Fruit fly (Drosophila melanogaster) whole organism, embryonic: ENCODE measurements around the gene Gmppb.

Source experiments
- Antp ChIP-seq: fragments of 200-800 bp; sonication (Bioruptor generic); optimal IDR thresholded peaks from 3 replicates; lab custom pipeline; 2016; ENCODE audit warnings: missing biosample characterization, missing genetic modification characterization
- Bgb ChIP-seq: fragments of 200-800 bp; sonication (Bioruptor generic); IDR thresholded peaks from 2 replicates; pipeline ENCODE4 v1.3.6; 2022; ENCODE audit warnings: missing biosample characterization, missing genetic modification characterization; ENCODE audit not compliant: partially characterized antibody
- CG10462 ChIP-seq: fragments of 200-800 bp; sonication (Bioruptor generic); optimal IDR thresholded peaks from 2 replicates; lab custom pipeline; 2016; ENCODE audit warnings: missing biosample characterization, missing genetic modification characterization
- CG11695 ChIP-seq: fragments of 200-800 bp; sonication (Bioruptor generic); IDR thresholded peaks from 3 replicates; pipeline ENCODE4 v1.3.6; 2022; ENCODE audit warnings: missing biosample characterization, missing genetic modification characterization
- CG12219 ChIP-seq: fragments of 200-800 bp; sonication (Bioruptor generic); optimal IDR thresholded peaks from 3 replicates; lab custom pipeline; 2018; ENCODE audit warnings: missing biosample characterization, mild to moderate bottlenecking, missing genetic modification characterization
- CG12391 ChIP-seq: fragments of 200-800 bp; sonication (Bioruptor generic); optimal IDR thresholded peaks from 3 replicates; lab custom pipeline; 2018; ENCODE audit warnings: missing biosample characterization, mild to moderate bottlenecking, missing genetic modification characterization, moderate library complexity
- CG14050 ChIP-seq: fragments of 200-800 bp; sonication (Bioruptor generic); IDR thresholded peaks from 3 replicates; pipeline ENCODE4 v1.3.6; 2022; ENCODE audit warnings: missing biosample characterization, missing genetic modification characterization
- CG15514 ChIP-seq: fragments of 200-800 bp; sonication (Bioruptor generic); optimal IDR thresholded peaks from 3 replicates; lab custom pipeline; 2017; ENCODE audit warnings: missing biosample characterization, missing genetic modification characterization, mild to moderate bottlenecking, moderate library complexity, missing genetic modification reagents
- CG17328 ChIP-seq: fragments of 200-800 bp; sonication (Bioruptor generic); IDR thresholded peaks from 2 replicates; pipeline ENCODE4 v1.3.6; 2022; ENCODE audit warnings: missing biosample characterization, missing genetic modification characterization
- CG17361 ChIP-seq: fragments of 200-800 bp; sonication (Bioruptor generic); IDR thresholded peaks from 3 replicates; pipeline ENCODE4 v1.3.6; 2022; ENCODE audit warnings: missing biosample characterization, missing genetic modification characterization
- CG18599 ChIP-seq: fragments of 200-800 bp; sonication (Bioruptor generic); optimal IDR thresholded peaks from 3 replicates; lab custom pipeline; 2017; ENCODE audit warnings: missing biosample characterization, missing genetic modification characterization, mild to moderate bottlenecking, moderate library complexity, missing genetic modification reagents
- CG2202 ChIP-seq: fragments of 200-800 bp; sonication (Bioruptor generic); optimal IDR thresholded peaks from 2 replicates; lab custom pipeline; 2018; ENCODE audit warnings: missing biosample characterization, mild to moderate bottlenecking, missing genetic modification characterization
- CG2712 ChIP-seq: fragments of 200-800 bp; optimal IDR thresholded peaks from 3 replicates; lab custom pipeline; 2019; ENCODE audit warnings: missing biosample characterization, mild to moderate bottlenecking, missing genetic modification characterization, moderate library complexity
- CG31224 ChIP-seq: fragments of 200-800 bp; sonication (Bioruptor generic); IDR thresholded peaks from 2 replicates; pipeline ENCODE4 v1.3.6; 2022; ENCODE audit warnings: missing biosample characterization, missing genetic modification characterization
- CG33213 ChIP-seq: fragments of 200-800 bp; sonication (Bioruptor generic); optimal IDR thresholded peaks from 3 replicates; lab custom pipeline; 2016; ENCODE audit warnings: missing biosample characterization, missing genetic modification characterization
- CG3838 ChIP-seq: fragments of 200-800 bp; sonication (Bioruptor generic); optimal IDR thresholded peaks from 3 replicates; lab custom pipeline; 2016; ENCODE audit warnings: missing biosample characterization, missing genetic modification characterization
- CG4617 ChIP-seq: fragments of 200-800 bp; sonication (Bioruptor generic); optimal IDR thresholded peaks from 3 replicates; lab custom pipeline; 2016; ENCODE audit warnings: missing biosample characterization, missing genetic modification characterization, borderline replicate concordance
- CG6791 ChIP-seq: fragments of 200-800 bp; sonication (Bioruptor generic); IDR thresholded peaks from 3 replicates; pipeline ENCODE4 v1.3.6; 2022; ENCODE audit warnings: missing biosample characterization, missing genetic modification characterization; ENCODE audit not compliant: partially characterized antibody
- CG8944 ChIP-seq: fragments of 200-800 bp; sonication (Bioruptor generic); optimal IDR thresholded peaks from 3 replicates; lab custom pipeline; 2016; ENCODE audit warnings: missing biosample characterization, missing genetic modification characterization
- CG9817 ChIP-seq: fragments of 200-800 bp; sonication (Bioruptor generic); optimal IDR thresholded peaks from 2 replicates; lab custom pipeline; 2018; ENCODE audit warnings: missing biosample characterization, mild to moderate bottlenecking, missing genetic modification characterization, moderate library complexity
- Eip74EF ChIP-seq, 2 experiments: fragments of 200-800 bp in 1 of 2; fragments of >200 bp in 1 of 2; sonication (Bioruptor generic) in 1 of 2; optimal IDR thresholded peaks; 2 replicates each; lab custom pipeline; 2017 to 2019; ENCODE audit warnings: missing biosample characterization in 2 of 2, missing genetic modification characterization in 2 of 2, mild to moderate bottlenecking in 1 of 2, moderate library complexity in 1 of 2
- HLH54F ChIP-seq: fragments of 200-800 bp; sonication (Bioruptor generic); optimal IDR thresholded peaks from 3 replicates; lab custom pipeline; 2016; ENCODE audit warnings: missing biosample characterization, missing genetic modification characterization
- Hr78 ChIP-seq, 2 experiments: fragments of 200-800 bp in 1 of 2; fragments of >200 bp in 1 of 2; sonication (Bioruptor generic) in 1 of 2; optimal IDR thresholded peaks; 2 replicates each; lab custom pipeline; 2017 to 2019; ENCODE audit warnings: missing biosample characterization in 2 of 2, missing genetic modification characterization in 2 of 2, mild to moderate bottlenecking in 1 of 2, moderate library complexity in 1 of 2
- Kr ChIP-seq: fragments of 200-800 bp; sonication (Bioruptor generic); optimal IDR thresholded peaks from 2 replicates; lab custom pipeline; 2017; ENCODE audit warnings: missing biosample characterization, mild to moderate bottlenecking, missing genetic modification characterization
- NC2α ChIP-seq: fragments of 200-800 bp; sonication (Bioruptor generic); optimal IDR thresholded peaks from 2 replicates; lab custom pipeline; 2016; ENCODE audit warnings: missing biosample characterization, missing genetic modification characterization
- Opbp ChIP-seq: fragments of 200-800 bp; sonication (Bioruptor generic); IDR thresholded peaks from 3 replicates; pipeline ENCODE4 v1.3.6; 2022; ENCODE audit warnings: missing biosample characterization, missing genetic modification characterization; ENCODE audit not compliant: partially characterized antibody
- Sry-β ChIP-seq: fragments of 200-800 bp; sonication (Bioruptor generic); optimal IDR thresholded peaks from 2 replicates; lab custom pipeline; 2018; ENCODE audit warnings: missing biosample characterization, mild to moderate bottlenecking, missing genetic modification characterization, moderate library complexity
- Xrp1 ChIP-seq: fragments of 200-800 bp; sonication (Bioruptor generic); IDR thresholded peaks from 2 replicates; pipeline ENCODE4 v1.3.6; 2022; ENCODE audit warnings: missing biosample characterization, missing genetic modification characterization
- ap ChIP-seq: fragments of 200-800 bp; sonication (Bioruptor generic); IDR thresholded peaks from 2 replicates; pipeline ENCODE4 v1.3.6; 2022; ENCODE audit warnings: missing biosample characterization, missing genetic modification characterization
- bowl ChIP-seq: fragments of 200-800 bp; sonication (Bioruptor generic); IDR thresholded peaks from 2 replicates; pipeline ENCODE4 v1.3.6; 2022; ENCODE audit warnings: missing biosample characterization, missing genetic modification characterization
- chinmo ChIP-seq: fragments of 200-800 bp; sonication (Bioruptor generic); IDR thresholded peaks from 4 replicates; pipeline ENCODE4 v1.3.6; 2022; ENCODE audit warnings: missing biosample characterization, missing genetic modification characterization; ENCODE audit not compliant: partially characterized antibody
- chn ChIP-seq: fragments of 200-800 bp; sonication (Bioruptor generic); optimal IDR thresholded peaks from 2 replicates; lab custom pipeline; 2016; ENCODE audit warnings: missing biosample characterization, missing genetic modification characterization
- dimm ChIP-seq: fragments of 200-800 bp; sonication (Bioruptor generic); IDR thresholded peaks from 2 replicates; pipeline ENCODE4 v1.3.6; 2022; ENCODE audit warnings: missing biosample characterization, missing genetic modification characterization
- dmrt11E ChIP-seq: fragments of 200-800 bp; sonication (Bioruptor generic); optimal IDR thresholded peaks from 3 replicates; lab custom pipeline; 2018; ENCODE audit warnings: missing biosample characterization, mild to moderate bottlenecking, missing genetic modification characterization, moderate library complexity
- dpn ChIP-seq, 2 experiments: fragments of 200-800 bp; sonication (Bioruptor generic); optimal IDR thresholded peaks; 3 replicates each; lab custom pipeline; 2016; ENCODE audit warnings: missing biosample characterization in 2 of 2, missing genetic modification characterization in 2 of 2
- fru ChIP-seq: fragments of >200 bp; optimal IDR thresholded peaks from 2 replicates; lab custom pipeline; 2017
- hb ChIP-seq: fragments of 200-800 bp; sonication (Bioruptor generic); IDR thresholded peaks from 3 replicates; pipeline ENCODE4 v1.3.6; 2022; ENCODE audit warnings: missing biosample characterization, missing genetic modification characterization; ENCODE audit not compliant: partially characterized antibody
- mam ChIP-seq: fragments of 200-800 bp; sonication (Bioruptor generic); optimal IDR thresholded peaks from 3 replicates; lab custom pipeline; 2016; ENCODE audit warnings: missing biosample characterization, missing genetic modification characterization
- pfk ChIP-seq: fragments of 200-800 bp; sonication (Bioruptor generic); optimal IDR thresholded peaks from 2 replicates; lab custom pipeline; 2018; ENCODE audit warnings: missing biosample characterization, mild to moderate bottlenecking, missing genetic modification characterization, moderate library complexity
- pnt ChIP-seq: fragments of 200-800 bp; sonication (Bioruptor generic); optimal IDR thresholded peaks from 3 replicates; lab custom pipeline; 2016; ENCODE audit warnings: missing biosample characterization, missing genetic modification characterization
- scrt ChIP-seq: fragments of 200-800 bp; sonication (Bioruptor generic); optimal IDR thresholded peaks from 2 replicates; lab custom pipeline; 2018; ENCODE audit warnings: missing biosample characterization, mild to moderate bottlenecking, missing genetic modification characterization, moderate library complexity
- seq ChIP-seq: fragments of 200-800 bp; sonication (Bioruptor generic); IDR thresholded peaks from 2 replicates; pipeline ENCODE4 v1.3.6; 2022; ENCODE audit warnings: missing biosample characterization, missing genetic modification characterization
- vvl ChIP-seq: fragments of 200-800 bp; sonication (Bioruptor generic); IDR thresholded peaks from 2 replicates; pipeline ENCODE4 v1.3.6; 2022; ENCODE audit warnings: missing biosample characterization, missing genetic modification characterization
- zen2 ChIP-seq: fragments of 200-800 bp; sonication (Bioruptor generic); IDR thresholded peaks from 3 replicates; pipeline ENCODE4 v1.3.6; 2022; ENCODE audit warnings: missing biosample characterization, missing genetic modification characterization; ENCODE audit not compliant: partially characterized antibody

Gene Gmppb

DNA sequence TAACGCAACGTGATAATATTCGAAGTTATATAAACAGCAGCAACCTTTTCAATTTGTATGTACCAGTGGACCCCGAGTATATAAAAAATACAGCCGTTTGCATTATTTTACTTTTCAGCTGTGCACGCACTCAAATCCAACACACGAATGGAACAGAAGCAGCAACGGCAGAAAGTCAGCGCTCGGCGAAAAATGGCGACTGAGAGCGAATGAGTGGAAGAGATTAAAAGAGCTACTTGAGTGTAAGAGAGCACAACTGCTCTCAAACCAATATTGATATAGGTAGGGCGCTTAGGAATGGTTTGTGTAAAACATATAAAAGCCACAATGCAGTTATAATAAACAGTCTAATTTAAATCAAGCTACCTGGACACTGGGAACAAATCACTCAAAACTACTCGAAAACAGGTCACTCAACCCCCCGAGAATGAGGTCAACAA is 4.9 kb upstream of the Gmppb start (continued):
- TF ChIP-seq CG3838 (GFP tag; lab: Kevin White, UChicago) (no peak), CG9817 (no peak), dimm (GFP tag; lab: Robert Waterston, UW) (no peak), Hr78 (GFP tag; optimal IDR thresholded peaks at IDR 0.05; lab: Kevin White, UChicago) (no peak), CG2712 (peak; percentile 27), zen2 (GFP tag; lab: Robert Waterston, UW) (no peak), CG4617 (GFP tag; lab: Kevin White, UChicago) (no peak), ap (GFP tag; lab: Robert Waterston, UW) (no peak), dpn (GFP tag; optimal IDR thresholded peaks at IDR 0.05; lab: Kevin White, UChicago) (peak in 1 of 2 experiments; percentile 64), pfk (GFP tag; lab: Kevin White, UChicago) (peak; percentile 49), scrt (GFP tag; lab: Kevin White, UChicago) (peak; percentile 59), vvl (GFP tag; lab: Robert Waterston, UW) (peak; percentile 48), CG17328 (GFP tag; lab: Robert Waterston, UW) (peak; percentile 30; the same call in 1 of the 2 replicates), CG31224 (GFP tag; lab: Robert Waterston, UW) (no peak), CG12391 (tag; lab: Kevin White, UChicago) (peak; percentile 2), CG11695 (peak; percentile 72), Kr (GFP tag; lab: Kevin White, UChicago) (no peak), chn (GFP tag; lab: Kevin White, UChicago) (peak; percentile 47), NC2α (peak; percentile 43), CG2202 (tag; lab: Kevin White, UChicago) (peak; percentile 72), CG18599 (GFP tag; lab: Kevin White, UChicago) (peak; percentile 70), Bgb (GFP tag; lab: Robert Waterston, UW) (peak; percentile 49; the same call in 1 of the 2 replicates), CG8944 (GFP tag; lab: Kevin White, UChicago) (peak; percentile 54), fru (no peak), CG33213 (GFP tag; lab: Kevin White, UChicago) (peak; percentile 69), dmrt11E (tag; lab: Kevin White, UChicago) (peak; percentile 33), CG6791 (no peak), CG12219 (GFP tag; lab: Kevin White, UChicago) (peak; percentile 55), Opbp (GFP tag; lab: Robert Waterston, UW) (0 out of 3 replicates have a peak, but pooled peaks have one; percentile 23), HLH54F (no peak), hb (GFP tag; lab: Robert Waterston, UW) (no peak), CG17361 (0 out of 3 replicates have a peak, but pooled peaks have one; percentile 27), chinmo (peak; percentile 82; the same call in 1 of the 4 replicates), Antp (GFP tag; lab: Kevin White, UChicago) (peak; percentile 7), Eip74EF (GFP tag; optimal IDR thresholded peaks at IDR 0.05; lab: Kevin White, UChicago) (peak in 1 of 2 experiments; percentile 67), bowl (no peak), CG10462 (GFP tag; lab: Kevin White, UChicago) (peak; percentile 34), mam (GFP tag; lab: Kevin White, UChicago) (no peak), Sry-β (peak; percentile 29), CG14050 (GFP tag; lab: Robert Waterston, UW) (no peak), Xrp1 (GFP tag; lab: Robert Waterston, UW) (peak; percentile 54), CG15514 (GFP tag; lab: Kevin White, UChicago) (peak; percentile 75), pnt (GFP tag; lab: Kevin White, UChicago) (peak; percentile 58), seq (GFP tag; lab: Robert Waterston, UW) (peak; percentile 85)
